Fruit fly (Drosophila melanogaster) whole organism, embryonic: Measurements from ENCODE around the gene CG7512.
A peak's percentile ranks its signal among the peaks of the same experiment; 100 is the strongest.

ENCODE experiments used
- Antp ChIP-seq: fragments of 200-800 bp; sonication (Bioruptor generic); optimal IDR thresholded peaks from 3 replicates; lab custom pipeline; 2016; ENCODE audit warnings: missing biosample characterization, missing genetic modification characterization
- Bdp1 ChIP-seq: fragments of 200-800 bp; sonication (Bioruptor generic); optimal IDR thresholded peaks from 3 replicates; lab custom pipeline; 2016; ENCODE audit warnings: missing biosample characterization, missing genetic modification characterization
- BtbVII ChIP-seq: fragments of 200-800 bp; sonication (Bioruptor generic); optimal IDR thresholded peaks from 3 replicates; lab custom pipeline; 2017; ENCODE audit warnings: missing biosample characterization, mild to moderate bottlenecking, missing genetic modification characterization
- CG10543 ChIP-seq: fragments of 200-800 bp; sonication (Bioruptor generic); optimal IDR thresholded peaks from 3 replicates; lab custom pipeline; 2017; ENCODE audit warnings: missing biosample characterization, mild to moderate bottlenecking, missing genetic modification characterization, moderate library complexity
- CG12155 ChIP-seq: fragments of 200-800 bp; sonication (Bioruptor generic); optimal IDR thresholded peaks from 3 replicates; lab custom pipeline; 2016; ENCODE audit warnings: missing biosample characterization, missing genetic modification characterization
- CG14014 ChIP-seq: fragments of 200-800 bp; sonication (Bioruptor generic); IDR thresholded peaks from 2 replicates; pipeline ENCODE4 v1.3.6; 2022; ENCODE audit warnings: missing biosample characterization, missing genetic modification characterization
- CG14667 ChIP-seq: fragments of 200-800 bp; sonication (Bioruptor generic); IDR thresholded peaks from 2 replicates; pipeline ENCODE4 v1.3.6; 2022; ENCODE audit warnings: missing biosample characterization, missing genetic modification characterization
- CG15479 ChIP-seq: fragments of 200-800 bp; sonication (Bioruptor generic); optimal IDR thresholded peaks from 3 replicates; lab custom pipeline; 2019; ENCODE audit warnings: missing biosample characterization, mild to moderate bottlenecking, missing genetic modification characterization, moderate library complexity
- CG15696 ChIP-seq: fragments of 200-800 bp; sonication (Bioruptor generic); optimal IDR thresholded peaks from 2 replicates; lab custom pipeline; 2019; ENCODE audit warnings: missing biosample characterization, mild to moderate bottlenecking, missing genetic modification characterization, moderate library complexity
- CG1602 ChIP-seq: fragments of 200-800 bp; sonication (Bioruptor generic); optimal IDR thresholded peaks from 3 replicates; lab custom pipeline; 2016; ENCODE audit warnings: missing biosample characterization, missing genetic modification characterization
- CG1647 ChIP-seq: fragments of 200-800 bp; sonication (Bioruptor generic); optimal IDR thresholded peaks from 3 replicates; lab custom pipeline; 2016; ENCODE audit warnings: missing biosample characterization, missing genetic modification characterization
- CG16779 ChIP-seq: fragments of 200-800 bp; sonication (Bioruptor generic); IDR thresholded peaks from 2 replicates; pipeline ENCODE4 v1.3.6; 2022; ENCODE audit warnings: missing biosample characterization, missing genetic modification characterization
- CG31224 ChIP-seq: fragments of 200-800 bp; sonication (Bioruptor generic); IDR thresholded peaks from 2 replicates; pipeline ENCODE4 v1.3.6; 2022; ENCODE audit warnings: missing biosample characterization, missing genetic modification characterization
- CG4730 ChIP-seq: fragments of 200-800 bp; sonication (Bioruptor generic); IDR thresholded peaks from 2 replicates; pipeline ENCODE4 v1.3.6; 2022; ENCODE audit warnings: missing biosample characterization, missing genetic modification characterization
- CG5953 ChIP-seq: fragments of 200-800 bp; sonication (Bioruptor generic); IDR thresholded peaks from 2 replicates; pipeline ENCODE4 v1.3.6; 2022; ENCODE audit warnings: missing biosample characterization, missing genetic modification characterization
- CG7372 ChIP-seq: fragments of 200-800 bp; sonication (Bioruptor generic); IDR thresholded peaks from 2 replicates; pipeline ENCODE4 v1.3.6; 2022; ENCODE audit warnings: missing biosample characterization, missing genetic modification characterization
- CoRest ChIP-seq: fragments of 200-800 bp; sonication (Bioruptor generic); optimal IDR thresholded peaks from 3 replicates; lab custom pipeline; 2018; ENCODE audit warnings: missing biosample characterization, mild to moderate bottlenecking, missing genetic modification characterization, moderate library complexity
- Dbx ChIP-seq: fragments of 200-800 bp; sonication (Bioruptor generic); IDR thresholded peaks from 3 replicates; pipeline ENCODE4 v1.3.6; 2022; ENCODE audit warnings: missing biosample characterization, missing genetic modification characterization
- Dp ChIP-seq: fragments of 200-800 bp; sonication (Bioruptor generic); optimal IDR thresholded peaks from 2 replicates; lab custom pipeline; 2018; ENCODE audit warnings: missing biosample characterization, mild to moderate bottlenecking, missing genetic modification characterization, moderate library complexity
- Ets97D ChIP-seq: fragments of 200-800 bp; sonication (Bioruptor generic); optimal IDR thresholded peaks from 3 replicates; lab custom pipeline; 2016; ENCODE audit warnings: missing biosample characterization, missing genetic modification characterization
- Gsc ChIP-seq: fragments of 200-800 bp; sonication (Bioruptor generic); IDR thresholded peaks from 2 replicates; pipeline ENCODE4 v1.3.6; 2022; ENCODE audit warnings: missing biosample characterization, missing genetic modification characterization
- HHEX ChIP-seq: fragments of 200-800 bp; sonication (Bioruptor generic); optimal IDR thresholded peaks from 3 replicates; lab custom pipeline; 2017; ENCODE audit warnings: missing biosample characterization, mild to moderate bottlenecking, missing genetic modification characterization, missing genetic modification reagents
- Hr39 ChIP-seq: fragments of >200 bp; optimal IDR thresholded peaks from 2 replicates; lab custom pipeline; 2017
- Hsf ChIP-seq: fragments of 200-800 bp; sonication (Bioruptor generic); optimal IDR thresholded peaks from 3 replicates; lab custom pipeline; 2016; ENCODE audit warnings: missing biosample characterization, missing genetic modification characterization
- MESR4 ChIP-seq: fragments of 200-800 bp; sonication (Bioruptor generic); optimal IDR thresholded peaks from 2 replicates; lab custom pipeline; 2018; ENCODE audit warnings: missing biosample characterization, mild to moderate bottlenecking, missing genetic modification characterization, moderate library complexity
- NC2β ChIP-seq: fragments of 200-800 bp; sonication (Bioruptor generic); optimal IDR thresholded peaks from 2 replicates; lab custom pipeline; 2016; ENCODE audit warnings: missing biosample characterization, missing genetic modification characterization
- Neu2 ChIP-seq: fragments of 200-800 bp; sonication (Bioruptor generic); optimal IDR thresholded peaks from 3 replicates; lab custom pipeline; 2016; ENCODE audit warnings: missing biosample characterization, missing genetic modification characterization, borderline replicate concordance
- Nf-YA ChIP-seq: fragments of 200-800 bp; sonication (Bioruptor generic); IDR thresholded peaks from 2 replicates; pipeline ENCODE4 v1.3.6; 2022; ENCODE audit warnings: missing biosample characterization, missing genetic modification characterization
- Nf-YC ChIP-seq: fragments of 200-800 bp; optimal IDR thresholded peaks from 3 replicates; lab custom pipeline; 2019; ENCODE audit warnings: missing biosample characterization, mild to moderate bottlenecking, missing genetic modification characterization, moderate library complexity
- ab ChIP-seq: fragments of 200-800 bp; sonication (Bioruptor generic); optimal IDR thresholded peaks from 2 replicates; lab custom pipeline; 2016; ENCODE audit warnings: missing biosample characterization, missing genetic modification characterization
- ato ChIP-seq: fragments of 200-800 bp; sonication (Bioruptor generic); IDR thresholded peaks from 2 replicates; pipeline ENCODE4 v1.3.6; 2022; ENCODE audit warnings: missing biosample characterization, missing genetic modification characterization; ENCODE audit not compliant: partially characterized antibody
- chif ChIP-seq, 2 experiments: fragments of 200-800 bp; sonication (Bioruptor generic); optimal IDR thresholded peaks; 3 replicates each; lab custom pipeline; 2016; ENCODE audit warnings: missing biosample characterization in 2 of 2, missing genetic modification characterization in 2 of 2
- da ChIP-seq: fragments of 200-800 bp; sonication (Bioruptor generic); optimal IDR thresholded peaks from 2 replicates; lab custom pipeline; 2016; ENCODE audit warnings: missing biosample characterization, missing genetic modification characterization
- dmrt11E ChIP-seq: fragments of 200-800 bp; sonication (Bioruptor generic); optimal IDR thresholded peaks from 3 replicates; lab custom pipeline; 2018; ENCODE audit warnings: missing biosample characterization, mild to moderate bottlenecking, missing genetic modification characterization, moderate library complexity
- exex ChIP-seq: fragments of 200-800 bp; sonication (Bioruptor generic); optimal IDR thresholded peaks from 4 replicates; lab custom pipeline; 2018; ENCODE audit warnings: missing biosample characterization, mild to moderate bottlenecking, missing genetic modification characterization, moderate library complexity
- eyg ChIP-seq: fragments of 200-800 bp; sonication (Bioruptor generic); optimal IDR thresholded peaks from 3 replicates; lab custom pipeline; 2016; ENCODE audit warnings: missing biosample characterization, missing genetic modification characterization
- fd96Cb ChIP-seq: fragments of 200-800 bp; sonication (Bioruptor generic); optimal IDR thresholded peaks from 2 replicates; lab custom pipeline; 2018; ENCODE audit warnings: missing biosample characterization, mild to moderate bottlenecking, missing genetic modification characterization, moderate library complexity
- jing ChIP-seq: fragments of 200-800 bp; sonication (Bioruptor generic); optimal IDR thresholded peaks from 2 replicates; lab custom pipeline; 2018; ENCODE audit warnings: missing biosample characterization, mild to moderate bottlenecking, missing genetic modification characterization
- kni ChIP-seq: fragments of 200-800 bp; sonication (Bioruptor generic); optimal IDR thresholded peaks from 3 replicates; lab custom pipeline; 2017; ENCODE audit warnings: mild to moderate bottlenecking, missing biosample characterization, missing genetic modification reagents, missing genetic modification characterization
- knrl ChIP-seq: fragments of 200-800 bp; sonication (Bioruptor generic); IDR thresholded peaks from 3 replicates; pipeline ENCODE4 v1.3.6; 2022; ENCODE audit warnings: missing biosample characterization, missing genetic modification characterization; ENCODE audit not compliant: partially characterized antibody
- lola ChIP-seq, 3 experiments: fragments of >200 bp in 2 of 3; fragments of 200-800 bp in 1 of 3; sonication (Bioruptor generic) in 1 of 3; optimal IDR thresholded peaks; 2 replicates each; lab custom pipeline; 2017 to 2019; ENCODE audit warnings: missing biosample characterization in 3 of 3, missing genetic modification characterization in 3 of 3, mild to moderate bottlenecking in 1 of 3, moderate library complexity in 1 of 3
- nom ChIP-seq: fragments of 200-800 bp; sonication (Bioruptor generic); optimal IDR thresholded peaks from 2 replicates; lab custom pipeline; 2017; ENCODE audit warnings: missing biosample characterization, missing genetic modification characterization, mild to moderate bottlenecking, moderate library complexity, missing genetic modification reagents
- oc ChIP-seq: fragments of 200-800 bp; sonication (Bioruptor generic); optimal IDR thresholded peaks from 2 replicates; lab custom pipeline; 2018; ENCODE audit warnings: missing biosample characterization, mild to moderate bottlenecking, missing genetic modification characterization, moderate library complexity
- sc ChIP-seq, 3 experiments: fragments of >200 bp in 2 of 3; fragments of 200-800 bp in 1 of 3; sonication (Bioruptor generic) in 1 of 3; optimal IDR thresholded peaks; 2 replicates in 2 of 3; 3 replicates in 1 of 3; lab custom pipeline; 2017; ENCODE audit warnings: mild to moderate bottlenecking in 1 of 3, missing biosample characterization in 1 of 3, missing genetic modification characterization in 1 of 3, missing genetic modification reagents in 1 of 3
- shn ChIP-seq: fragments of 200-800 bp; sonication (Bioruptor generic); optimal IDR thresholded peaks from 3 replicates; lab custom pipeline; 2016; ENCODE audit warnings: missing biosample characterization, missing genetic modification characterization
- sob ChIP-seq: fragments of 200-800 bp; sonication (Bioruptor generic); IDR thresholded peaks from 2 replicates; pipeline ENCODE4 v1.3.6; 2022; ENCODE audit warnings: missing biosample characterization, missing genetic modification characterization
- stwl ChIP-seq: fragments of 200-800 bp; sonication (Bioruptor generic); optimal IDR thresholded peaks from 3 replicates; lab custom pipeline; 2018; ENCODE audit warnings: missing biosample characterization, mild to moderate bottlenecking, missing genetic modification characterization, moderate library complexity
- tin ChIP-seq: fragments of 200-800 bp; sonication (Bioruptor generic); optimal IDR thresholded peaks from 3 replicates; lab custom pipeline; 2016; ENCODE audit warnings: missing biosample characterization, missing genetic modification characterization
- tio ChIP-seq: fragments of 200-800 bp; sonication (Bioruptor generic); optimal IDR thresholded peaks from 2 replicates; lab custom pipeline; 2017; ENCODE audit warnings: missing biosample characterization, missing genetic modification characterization, inconsistent platforms
- zen ChIP-seq: fragments of 200-800 bp; sonication (Bioruptor generic); optimal IDR thresholded peaks from 3 replicates; lab custom pipeline; 2018; ENCODE audit warnings: missing biosample characterization, mild to moderate bottlenecking, missing genetic modification characterization, moderate library complexity

CG7512 gene

DNA sequence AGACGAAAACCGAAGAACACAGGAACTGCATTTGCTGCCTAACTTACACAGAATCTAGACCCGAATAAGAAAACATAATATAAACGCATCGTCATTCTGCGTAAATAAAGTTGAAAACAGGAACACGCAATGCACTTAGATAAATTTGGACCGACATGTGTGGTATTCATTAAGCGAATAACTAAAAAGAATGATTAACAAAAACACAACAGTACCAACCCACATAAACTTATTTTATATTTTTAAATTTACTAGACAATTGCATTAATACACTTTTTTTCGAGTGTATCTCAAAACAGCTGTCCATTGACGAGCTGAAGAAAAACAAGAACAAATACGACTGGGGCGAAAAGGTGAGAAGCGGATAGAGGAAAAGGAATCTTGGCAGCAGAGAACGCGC lies 40.8 kb downstream of the CG7512 start (continued):
- TF ChIP-seq sc (optimal IDR thresholded peaks at IDR 0.05; lab: Kevin White, UChicago) (no peak), sc (GFP tag; optimal IDR thresholded peaks at IDR 0.05; lab: Kevin White, UChicago) (peak; percentile 91), jing (GFP tag; lab: Kevin White, UChicago) (peak; percentile 72), da (GFP tag; lab: Kevin White, UChicago) (peak; percentile 58), oc (peak; percentile 80), CG5953 (GFP tag; lab: Robert Waterston, UW) (no peak), lola (GFP tag; optimal IDR thresholded peaks at IDR 0.05; lab: Kevin White, UChicago) (peak in 1 of 3 experiments; percentile 96), sob (GFP tag; lab: Robert Waterston, UW) (peak; percentile 64), CG14014 (GFP tag; lab: Robert Waterston, UW) (peak; percentile 62), ab (GFP tag; lab: Kevin White, UChicago) (peak; percentile 18), Dbx (GFP tag; lab: Robert Waterston, UW) (0 out of 3 replicates have a peak, but pooled peaks have one; percentile 11), CG7372 (peak; percentile 49; the same call in 1 of the 2 replicates), zen (tag; lab: Kevin White, UChicago) (peak; percentile 95), Ets97D (GFP tag; lab: Kevin White, UChicago) (peak; percentile 33), dmrt11E (tag; lab: Kevin White, UChicago) (peak; percentile 97), CG10543 (GFP tag; lab: Kevin White, UChicago) (no peak), tin (peak; percentile 85), shn (peak; percentile 54), fd96Cb (tag; lab: Kevin White, UChicago) (peak; percentile 91), kni (GFP tag; lab: Kevin White, UChicago) (peak; percentile 77), CG12155 (GFP tag; lab: Kevin White, UChicago) (peak; percentile 75), Antp (GFP tag; lab: Kevin White, UChicago) (peak; percentile 59), CG16779 (GFP tag; lab: Robert Waterston, UW) (no peak), CG1647 (peak; percentile 39), nom (GFP tag; lab: Kevin White, UChicago) (peak; percentile 26), Dp (no peak), stwl (peak; percentile 74), BtbVII (peak; percentile 49), tio (peak; percentile 78), Neu2 (GFP tag; lab: Kevin White, UChicago) (no peak), NC2β (peak; percentile 88), knrl (GFP tag; lab: Robert Waterston, UW) (no peak), ato (GFP tag; lab: Robert Waterston, UW) (no peak), Hsf (GFP tag; lab: Kevin White, UChicago) (peak; percentile 86), chif (GFP tag; optimal IDR thresholded peaks at IDR 0.05; lab: Kevin White, UChicago) (peak; percentile 83 to 90), Bdp1 (GFP tag; lab: Kevin White, UChicago) (peak; percentile 63), Gsc (no peak; the same call in 1 of the 2 replicates), HHEX (GFP tag; lab: Kevin White, UChicago) (peak; percentile 63), CG15479 (GFP tag; lab: Kevin White, UChicago) (peak; percentile 55), MESR4 (GFP tag; lab: Kevin White, UChicago) (peak; percentile 23), Nf-YC (peak; percentile 18), CG14667 (GFP tag; lab: Robert Waterston, UW) (peak; percentile 60), exex (tag; lab: Kevin White, UChicago) (no peak), CG1602 (GFP tag; lab: Kevin White, UChicago) (peak; percentile 82), CG31224 (GFP tag; lab: Robert Waterston, UW) (peak; percentile 55; the same call in 1 of the 2 replicates), eyg (no peak), CG15696 (peak; percentile 96), CG4730 (GFP tag; lab: Robert Waterston, UW) (peak; percentile 61), Nf-YA (GFP tag; lab: Robert Waterston, UW) (0 out of 2 replicates have a peak, but pooled peaks have one; percentile 40), Hr39 (lab: Kevin White, UChicago) (no peak), CoRest (tag; lab: Kevin White, UChicago) (peak; percentile 85)
